Fruit fly (Drosophila melanogaster) whole organism, pupa: ENCODE results near the gene CG4666.

Source experiments
- CG10348 ChIP-seq: fragments of 200-800 bp; sonication (Bioruptor generic); IDR thresholded peaks from 2 replicates; pipeline ENCODE4 v1.3.6; 2022; ENCODE audit warnings: missing biosample characterization, missing genetic modification characterization
- CG12605 ChIP-seq: fragments of 200-800 bp; sonication (Bioruptor generic); IDR thresholded peaks from 2 replicates; pipeline ENCODE4 v1.3.6; 2022; ENCODE audit warnings: missing biosample characterization, missing genetic modification characterization
- CG13204 ChIP-seq: fragments of 200-800 bp; sonication (Bioruptor generic); optimal IDR thresholded peaks from 2 replicates; lab custom pipeline; 2018; ENCODE audit warnings: missing biosample characterization, mild to moderate bottlenecking, missing genetic modification characterization, moderate library complexity
- CG14655 ChIP-seq: fragments of 200-800 bp; sonication (Bioruptor generic); optimal IDR thresholded peaks from 3 replicates; lab custom pipeline; 2017; ENCODE audit warnings: mild to moderate bottlenecking, missing biosample characterization, missing genetic modification reagents, missing genetic modification characterization
- CG15710 ChIP-seq: fragments of 200-800 bp; sonication (Bioruptor generic); optimal IDR thresholded peaks from 2 replicates; lab custom pipeline; 2018; ENCODE audit warnings: missing biosample characterization, mild to moderate bottlenecking, missing genetic modification characterization, moderate library complexity
- CG17806 ChIP-seq: fragments of 200-800 bp; sonication (Bioruptor generic); optimal IDR thresholded peaks from 2 replicates; lab custom pipeline; 2018; ENCODE audit warnings: missing biosample characterization, mild to moderate bottlenecking, missing genetic modification characterization, moderate library complexity
- CG32121 ChIP-seq: fragments of 200-800 bp; sonication (Bioruptor generic); IDR thresholded peaks from 2 replicates; pipeline ENCODE4 v1.3.6; 2022; ENCODE audit warnings: missing biosample characterization, missing genetic modification characterization
- CG34367 ChIP-seq: fragments of 200-800 bp; sonication (Bioruptor generic); optimal IDR thresholded peaks from 2 replicates; lab custom pipeline; 2018; ENCODE audit warnings: missing biosample characterization, mild to moderate bottlenecking, missing genetic modification characterization
- CG4496 ChIP-seq: fragments of 200-800 bp; sonication (Bioruptor generic); IDR thresholded peaks from 3 replicates; pipeline ENCODE4 v1.3.6; 2022; ENCODE audit warnings: missing biosample characterization, missing genetic modification characterization
- CG8159 ChIP-seq: fragments of 200-800 bp; sonication (Bioruptor generic); optimal IDR thresholded peaks from 3 replicates; lab custom pipeline; 2018; ENCODE audit warnings: missing biosample characterization, mild to moderate bottlenecking, missing genetic modification characterization, moderate library complexity
- CG8301 ChIP-seq: fragments of 200-800 bp; sonication (Bioruptor generic); optimal IDR thresholded peaks from 2 replicates; lab custom pipeline; 2018; ENCODE audit warnings: missing biosample characterization, mild to moderate bottlenecking, missing genetic modification characterization
- CG9948 ChIP-seq: fragments of 200-800 bp; sonication (Bioruptor generic); optimal IDR thresholded peaks from 2 replicates; lab custom pipeline; 2018; ENCODE audit warnings: missing biosample characterization, mild to moderate bottlenecking, missing genetic modification characterization, moderate library complexity
- D1 ChIP-seq: fragments of 200-800 bp; sonication (Bioruptor generic); optimal IDR thresholded peaks from 2 replicates; lab custom pipeline; 2018; ENCODE audit warnings: missing biosample characterization, mild to moderate bottlenecking, missing genetic modification characterization, moderate library complexity
- EcR ChIP-seq: fragments of 200-800 bp; sonication (Bioruptor generic); optimal IDR thresholded peaks from 3 replicates; lab custom pipeline; 2019; ENCODE audit warnings: missing biosample characterization, missing genetic modification characterization, mild to moderate bottlenecking, moderate library complexity, missing genetic modification reagents
- Ets98B ChIP-seq: fragments of 200-800 bp; sonication (Bioruptor generic); IDR thresholded peaks from 2 replicates; pipeline ENCODE4 v1.3.6; 2022; ENCODE audit warnings: missing biosample characterization, missing genetic modification characterization
- Pif1A ChIP-seq: fragments of 200-800 bp; sonication (Bioruptor generic); optimal IDR thresholded peaks from 3 replicates; lab custom pipeline; 2016; ENCODE audit warnings: missing biosample characterization, missing genetic modification characterization
- Pif1B ChIP-seq: fragments of 200-800 bp; sonication (Bioruptor generic); optimal IDR thresholded peaks from 3 replicates; lab custom pipeline; 2016; ENCODE audit warnings: missing biosample characterization, missing genetic modification characterization
- Snoo ChIP-seq: fragments of 200-800 bp; sonication (Bioruptor generic); optimal IDR thresholded peaks from 3 replicates; lab custom pipeline; 2017; ENCODE audit warnings: missing biosample characterization, mild to moderate bottlenecking, missing genetic modification characterization, inconsistent platforms
- fd96Ca ChIP-seq: fragments of 200-800 bp; sonication (Bioruptor generic); IDR thresholded peaks from 3 replicates; pipeline ENCODE4 v1.3.6; 2022; ENCODE audit warnings: missing biosample characterization, missing genetic modification characterization
- gl ChIP-seq: fragments of 200-800 bp; sonication (Bioruptor generic); optimal IDR thresholded peaks from 2 replicates; lab custom pipeline; 2018; ENCODE audit warnings: missing biosample characterization, mild to moderate bottlenecking, missing genetic modification characterization
- rn ChIP-seq: fragments of 200-800 bp; sonication (Bioruptor generic); IDR thresholded peaks from 2 replicates; pipeline ENCODE4 v1.3.6; 2022; ENCODE audit warnings: missing biosample characterization, missing genetic modification characterization

CG4666 gene

dm6 chrX:6062160-6062559 is 15.4 kb downstream of the CG4666 start:
- TF ChIP-seq rn (GFP tag; lab: Robert Waterston, UW) (no peak), EcR (GFP tag; lab: Kevin White, UChicago) (peak; percentile 35), CG13204 (GFP tag; lab: Kevin White, UChicago) (no peak), Snoo (no peak), CG12605 (no peak), CG34367 (tag; lab: Kevin White, UChicago) (no peak)

- TF ChIP-seq CG9948 (tag; lab: Kevin White, UChicago) (peak; percentile 20), CG8159 (tag; lab: Kevin White, UChicago) (peak; percentile 45), Pif1A (GFP tag; lab: Kevin White, UChicago) (peak; percentile 78), Pif1B (GFP tag; lab: Kevin White, UChicago) (peak; percentile 71), CG14655 (GFP tag; lab: Kevin White, UChicago) (peak; percentile 54), gl (tag; lab: Kevin White, UChicago) (no peak), CG17806 (tag; lab: Kevin White, UChicago) (peak; percentile 31), CG4496 (GFP tag; lab: Robert Waterston, UW) (peak; percentile 84), rn (GFP tag; lab: Robert Waterston, UW) (peak; percentile 77), CG34367 (tag; lab: Kevin White, UChicago) (peak; percentile 14), CG12605 (0 out of 2 replicates have a peak, but pooled peaks have one; percentile 15), fd96Ca (peak; percentile 76; the same call in 2 of the 3 replicates), CG13204 (GFP tag; lab: Kevin White, UChicago) (no peak), D1 (tag; lab: Kevin White, UChicago) (no peak), Snoo (peak; percentile 83), CG10348 (no peak), CG15710 (tag; lab: Kevin White, UChicago) (peak; percentile 32), CG8301 (tag; lab: Kevin White, UChicago) (peak; percentile 64), Ets98B (peak; percentile 72), EcR (GFP tag; lab: Kevin White, UChicago) (no peak), CG32121 (GFP tag; lab: Robert Waterston, UW) (peak; percentile 78; the same call in 1 of the 2 replicates)
These were observed 18.3 kb downstream of the CG4666 start for dm6 chrX:6059135-6059824.

DNA sequence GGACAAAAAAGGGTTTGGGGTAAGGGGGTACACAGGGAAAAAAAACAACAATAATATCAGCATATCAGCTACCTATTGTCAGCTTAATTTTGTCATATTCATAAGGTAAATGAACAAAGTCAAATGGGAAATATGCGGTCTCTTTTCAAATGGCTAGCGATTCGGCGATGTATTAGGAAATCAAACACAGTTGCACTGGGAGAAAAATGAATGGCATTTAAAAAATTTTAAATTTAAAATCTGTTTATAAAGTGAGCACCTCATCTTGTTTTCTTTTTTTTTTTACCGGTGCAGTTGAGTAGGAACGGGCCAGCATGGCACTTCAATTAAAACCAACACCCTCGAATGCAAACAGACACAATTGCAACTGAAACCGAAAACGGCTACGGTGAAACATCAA is 23.6 kb downstream of the CG4666 start:
- TF ChIP-seq CG10348 (no peak), CG15710 (tag; lab: Kevin White, UChicago) (no peak), CG4496 (GFP tag; lab: Robert Waterston, UW) (peak; percentile 34; the same call in 1 of the 3 replicates), fd96Ca (no peak; the same call in 2 of the 3 replicates), Pif1A (GFP tag; lab: Kevin White, UChicago) (peak; percentile 16), rn (GFP tag; lab: Robert Waterston, UW) (no peak), CG34367 (tag; lab: Kevin White, UChicago) (no peak), CG8301 (tag; lab: Kevin White, UChicago) (peak; percentile 10), Pif1B (GFP tag; lab: Kevin White, UChicago) (no peak), CG14655 (GFP tag; lab: Kevin White, UChicago) (peak; percentile 49), CG12605 (no peak)
- TF ChIP-seq, all 21 proteins: peak for 4

DNA sequence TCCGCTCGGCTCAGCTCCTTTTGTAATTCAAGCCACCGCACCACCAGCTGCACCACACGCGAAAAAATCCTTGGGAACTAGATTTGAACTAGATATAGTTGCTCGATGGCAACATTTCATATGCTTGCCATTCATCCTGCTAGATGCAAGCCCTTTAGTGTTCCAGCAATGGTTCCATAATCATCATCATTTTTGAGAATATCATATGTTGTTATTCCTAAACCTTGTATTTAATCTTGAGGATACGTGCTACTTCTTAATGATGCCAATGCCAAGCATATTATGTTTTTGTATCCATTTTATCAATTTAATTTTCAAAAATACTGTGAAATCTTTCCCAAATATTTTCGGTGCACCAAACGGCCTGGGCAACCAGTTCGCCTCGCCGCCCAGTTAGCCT is 24.7 kb downstream of the CG4666 start:
- TF ChIP-seq Ets98B (no peak), fd96Ca (peak; percentile 43; the same call in 1 of the 3 replicates), CG32121 (GFP tag; lab: Robert Waterston, UW) (0 out of 2 replicates have a peak, but pooled peaks have one; percentile 18), CG9948 (tag; lab: Kevin White, UChicago) (peak; percentile 19), CG8159 (tag; lab: Kevin White, UChicago) (peak; percentile 3), CG17806 (tag; lab: Kevin White, UChicago) (peak; percentile 0), CG8301 (tag; lab: Kevin White, UChicago) (peak; percentile 60), CG10348 (no peak), CG14655 (GFP tag; lab: Kevin White, UChicago) (peak; percentile 68)

DNA sequence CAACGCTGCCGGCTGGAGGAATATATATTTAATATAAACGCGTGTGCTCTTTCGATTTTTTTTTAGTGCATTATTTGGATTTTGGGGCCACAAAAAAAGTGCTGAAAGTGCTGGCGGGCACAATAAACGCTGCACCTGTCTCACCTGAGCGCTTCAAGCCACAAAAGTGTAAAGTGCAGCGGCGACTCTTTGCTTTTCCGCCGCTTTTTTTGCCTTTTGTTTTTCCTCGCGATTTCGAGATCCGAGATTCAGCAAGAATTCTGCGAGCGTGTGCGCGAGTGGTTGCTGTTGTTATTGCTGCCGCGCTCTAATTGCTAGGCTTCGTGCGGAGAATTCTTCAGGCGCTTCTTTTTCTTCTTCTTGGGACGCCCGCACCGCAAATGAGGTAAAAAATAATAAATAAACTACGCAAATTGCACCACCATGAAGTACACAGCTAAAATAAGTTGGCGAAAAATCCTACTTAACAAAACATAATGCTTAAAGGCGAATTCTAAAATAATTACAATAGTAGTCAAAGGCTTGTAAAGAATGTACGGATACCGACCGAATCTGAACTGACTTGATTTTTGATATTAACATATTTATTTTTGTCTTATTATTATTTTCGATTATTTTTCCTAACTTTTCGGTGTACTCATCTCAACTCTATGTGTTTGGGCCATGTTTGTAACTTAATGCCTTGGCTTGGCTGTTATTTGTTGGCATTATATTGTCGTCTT is 26.5 kb downstream of the CG4666 start:
- TF ChIP-seq Pif1A (GFP tag; lab: Kevin White, UChicago) (no peak), CG17806 (tag; lab: Kevin White, UChicago) (peak; percentile 7), CG13204 (GFP tag; lab: Kevin White, UChicago) (peak; percentile 20), D1 (tag; lab: Kevin White, UChicago) (peak; percentile 21), CG14655 (GFP tag; lab: Kevin White, UChicago) (peak; percentile 53), CG9948 (tag; lab: Kevin White, UChicago) (peak; percentile 11), Ets98B (0 out of 2 replicates have a peak, but pooled peaks have one; percentile 8), Snoo (no peak), CG4496 (GFP tag; lab: Robert Waterston, UW) (peak; percentile 42; the same call in 1 of the 3 replicates), CG8301 (tag; lab: Kevin White, UChicago) (peak; percentile 9)
